Worm (Caenorhabditis elegans): Measurements from ENCODE around the gene C16C8.8.

- TF ChIP-seq C34F6.9 (tag; optimal IDR thresholded peaks at IDR 0.05) = no peak
- no peak for TF ChIP-seq nhr-237 (tag; optimal IDR thresholded peaks at IDR 0.05)
- no peak for TF ChIP-seq elt-3 (tag; optimal IDR thresholded peaks at IDR 0.05)
- TF ChIP-seq egl-27 (tag; optimal IDR thresholded peaks at IDR 0.05) = no peak
- no peak for TF ChIP-seq dmd-4 (tag; optimal IDR thresholded peaks at IDR 0.05)
- no peak for TF ChIP-seq sma-3 (GFP tag; optimal IDR thresholded peaks at IDR 0.05)
- no peak for TF ChIP-seq nhr-11 (tag; optimal IDR thresholded peaks at IDR 0.05)
- no peak for TF ChIP-seq crh-2 (tag; optimal IDR thresholded peaks at IDR 0.05)
- TF ChIP-seq skn-1 (tag; optimal IDR thresholded peaks at IDR 0.05) = no peak
- TF ChIP-seq nhr-23 (tag; optimal IDR thresholded peaks at IDR 0.05) = no peak
- TF ChIP-seq zag-1 (tag; optimal IDR thresholded peaks at IDR 0.05) = no peak
- TF ChIP-seq nhr-77 (tag; optimal IDR thresholded peaks at IDR 0.05) = no peak
- TF ChIP-seq elt-1 (tag; optimal IDR thresholded peaks at IDR 0.05) = no peak
Measured at ce11 chrII:3481584-3481983, 20.1 kb upstream of the C16C8.8 start, which contains the start of gene Y49F6B.8.

Data from whole organism, L2 larva.